In the genomic region with DNA sequence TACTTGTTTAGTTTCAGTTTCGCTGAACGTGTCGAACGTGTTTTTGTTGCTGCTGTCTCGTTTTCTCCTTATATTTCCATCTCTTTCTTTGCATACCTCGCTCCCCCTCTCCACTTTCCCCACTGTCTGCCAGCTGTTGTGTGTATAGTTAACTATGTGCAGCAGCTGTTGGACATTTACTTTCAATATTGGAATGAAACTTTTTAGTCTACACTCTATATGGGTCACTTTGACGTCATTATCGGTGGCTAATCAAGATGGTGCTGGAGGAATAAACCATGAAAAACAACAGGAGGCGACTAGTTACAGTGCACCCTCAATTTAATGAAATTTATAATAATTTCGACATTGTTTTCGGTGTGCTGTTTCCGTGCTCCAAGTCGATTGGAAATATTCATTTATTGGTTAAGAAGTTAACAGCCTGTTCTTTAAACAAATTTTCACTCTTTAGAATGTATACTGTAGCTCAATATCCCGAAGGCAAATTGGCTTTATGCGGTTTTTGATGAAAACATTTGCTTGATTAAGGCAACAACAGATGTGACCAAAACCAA, we compare ENCODE assay signal across 2 fruit fly cellular contexts.
TF ChIP-seq lines count a peak whose summit lies in the region.

No protein-coding gene starts in this region.

TF ChIP-seq in whole organism, embryonic, 481 proteins besides CTCF, POLR2A, EP300 and RAD21 (continued from another document and continues in another):
- peak; percentile 40 for TF ChIP-seq bab2 (GFP tag; optimal IDR thresholded peaks at IDR 0.05; lab: Kevin White, UChicago)
- TF ChIP-seq ap (GFP tag; IDR thresholded peaks at IDR 0.05; lab: Robert Waterston, UW) = no peak
- 0 out of 3 replicates have a peak, but pooled peaks have one; percentile 11 for TF ChIP-seq CG3726 (GFP tag; IDR thresholded peaks at IDR 0.05; lab: Robert Waterston, UW)
- peak; percentile 47; the same call in 1 of the 2 replicates for TF ChIP-seq CG32532 (GFP tag; IDR thresholded peaks at IDR 0.05; lab: Robert Waterston, UW)
- peak; percentile 80 for TF ChIP-seq vvl (GFP tag; IDR thresholded peaks at IDR 0.05; lab: Robert Waterston, UW)
- TF ChIP-seq HHEX (GFP tag; optimal IDR thresholded peaks at IDR 0.05; lab: Kevin White, UChicago) = peak; percentile 19
- peak; percentile 5 for TF ChIP-seq CG17802 (tag; optimal IDR thresholded peaks at IDR 0.05; lab: Kevin White, UChicago)
- TF ChIP-seq ase (GFP tag; IDR thresholded peaks at IDR 0.05; lab: Robert Waterston, UW) = no peak
- TF ChIP-seq CG15011 (GFP tag; optimal IDR thresholded peaks at IDR 0.05; lab: Kevin White, UChicago) = no peak
- peak; percentile 52 for TF ChIP-seq Rfx (GFP tag; IDR thresholded peaks at IDR 0.05; lab: Robert Waterston, UW)
- TF ChIP-seq Med (GFP tag; lab: Kevin White, UChicago) = peak; percentile 93
- TF ChIP-seq Hsf (GFP tag; optimal IDR thresholded peaks at IDR 0.05; lab: Kevin White, UChicago) = peak; percentile 32
- peak; percentile 2 for TF ChIP-seq cwo (GFP tag; optimal IDR thresholded peaks at IDR 0.05; lab: Kevin White, UChicago)
- TF ChIP-seq CG31441 (GFP tag; IDR thresholded peaks at IDR 0.05; lab: Robert Waterston, UW) = 0 out of 2 replicates have a peak, but pooled peaks have one; percentile 20
- peak; percentile 38 for TF ChIP-seq CG7839 (tag; optimal IDR thresholded peaks at IDR 0.05; lab: Kevin White, UChicago)
- peak; percentile 57 for TF ChIP-seq Asciz (GFP tag; optimal IDR thresholded peaks at IDR 0.05; lab: Kevin White, UChicago)
- TF ChIP-seq CG4820 (GFP tag; optimal IDR thresholded peaks at IDR 0.05; lab: Kevin White, UChicago) = peak; percentile 36
- peak; percentile 43; the same call in 1 of the 2 replicates for TF ChIP-seq CG6689 (GFP tag; IDR thresholded peaks at IDR 0.05; lab: Robert Waterston, UW)
- no peak for TF ChIP-seq Usf (GFP tag; optimal IDR thresholded peaks at IDR 0.05; lab: Kevin White, UChicago)
- TF ChIP-seq CG17359 (tag; optimal IDR thresholded peaks at IDR 0.05; lab: Kevin White, UChicago) = peak; percentile 68
- peak; percentile 72 for TF ChIP-seq nau (GFP tag; optimal IDR thresholded peaks at IDR 0.05; lab: Kevin White, UChicago)
- TF ChIP-seq lab (GFP tag; optimal IDR thresholded peaks at IDR 0.05; lab: Kevin White, UChicago) = peak; percentile 45
- peak; percentile 19 for TF ChIP-seq Sox102F (GFP tag; optimal IDR thresholded peaks at IDR 0.05; lab: Kevin White, UChicago)
- TF ChIP-seq sob (GFP tag; IDR thresholded peaks at IDR 0.05; lab: Robert Waterston, UW) = no peak
- peak; percentile 1 for TF ChIP-seq CG10147 (GFP tag; optimal IDR thresholded peaks at IDR 0.05; lab: Kevin White, UChicago)
- peak; percentile 30; the same call in 1 of the 2 replicates for TF ChIP-seq slbo (GFP tag; IDR thresholded peaks at IDR 0.05; lab: Robert Waterston, UW)
- TF ChIP-seq Meics (GFP tag; optimal IDR thresholded peaks at IDR 0.05; lab: Kevin White, UChicago) = peak; percentile 4
- TF ChIP-seq al (GFP tag; IDR thresholded peaks at IDR 0.05; lab: Robert Waterston, UW) = 0 out of 2 replicates have a peak, but pooled peaks have one; percentile 5
- TF ChIP-seq fd96Cb (tag; optimal IDR thresholded peaks at IDR 0.05; lab: Kevin White, UChicago) = peak; percentile 40
- peak; percentile 65 for TF ChIP-seq twi (tag; optimal IDR thresholded peaks at IDR 0.05; lab: Kevin White, UChicago)
- TF ChIP-seq wor (GFP tag; IDR thresholded peaks at IDR 0.05; lab: Robert Waterston, UW) = peak; percentile 36; the same call in 1 of the 2 replicates
- TF ChIP-seq CG1233 (GFP tag; optimal IDR thresholded peaks at IDR 0.05; lab: Kevin White, UChicago) = peak; percentile 18
- TF ChIP-seq Bteb2 (GFP tag; optimal IDR thresholded peaks at IDR 0.05; lab: Kevin White, UChicago) = no peak
- TF ChIP-seq oc (tag; optimal IDR thresholded peaks at IDR 0.05; lab: Kevin White, UChicago) = peak; percentile 5
- TF ChIP-seq tgo (GFP tag; IDR thresholded peaks at IDR 0.05; lab: Robert Waterston, UW) = peak; percentile 43; the same call in 2 of the 3 replicates
- no peak for TF ChIP-seq CG15514 (GFP tag; optimal IDR thresholded peaks at IDR 0.05; lab: Kevin White, UChicago)
- TF ChIP-seq Ada2b (GFP tag; IDR thresholded peaks at IDR 0.05; lab: Robert Waterston, UW) = 0 out of 2 replicates have a peak, but pooled peaks have one; percentile 31
- peak; percentile 39 for TF ChIP-seq ind (GFP tag; optimal IDR thresholded peaks at IDR 0.05; lab: Kevin White, UChicago)
- peak; percentile 52; the same call in 2 of the 3 replicates for TF ChIP-seq row (GFP tag; IDR thresholded peaks at IDR 0.05; lab: Robert Waterston, UW)
- TF ChIP-seq E2f2 (GFP tag; IDR thresholded peaks at IDR 0.05; lab: Robert Waterston, UW) = no peak
- TF ChIP-seq CG17912 (GFP tag; optimal IDR thresholded peaks at IDR 0.05; lab: Kevin White, UChicago) = peak; percentile 2
- peak; percentile 14 for TF ChIP-seq CG17829 (tag; optimal IDR thresholded peaks at IDR 0.05; lab: Kevin White, UChicago)
- TF ChIP-seq CG17328 (GFP tag; IDR thresholded peaks at IDR 0.05; lab: Robert Waterston, UW) = peak; percentile 30; the same call in 1 of the 2 replicates
- peak; percentile 6 for TF ChIP-seq CG30403 (GFP tag; optimal IDR thresholded peaks at IDR 0.05; lab: Kevin White, UChicago)
- TF ChIP-seq CG7786 (GFP tag; optimal IDR thresholded peaks at IDR 0.05; lab: Kevin White, UChicago) = no peak
- TF ChIP-seq Hr3 (GFP tag; optimal IDR thresholded peaks at IDR 0.05; lab: Kevin White, UChicago) = no peak
- peak; percentile 83 for TF ChIP-seq Blimp-1 (GFP tag; optimal IDR thresholded peaks at IDR 0.05; lab: Kevin White, UChicago)
- TF ChIP-seq gfzf (GFP tag; optimal IDR thresholded peaks at IDR 0.05; lab: Kevin White, UChicago) = no peak
- peak; percentile 53; the same call in 1 of the 2 replicates for TF ChIP-seq Rx (GFP tag; IDR thresholded peaks at IDR 0.05; lab: Robert Waterston, UW)
- no peak for TF ChIP-seq Bdp1 (GFP tag; optimal IDR thresholded peaks at IDR 0.05; lab: Kevin White, UChicago)
- no peak for TF ChIP-seq vnd (GFP tag; IDR thresholded peaks at IDR 0.05; lab: Robert Waterston, UW; ENCODE audit: partially characterized antibody)
- TF ChIP-seq CG33213 (GFP tag; optimal IDR thresholded peaks at IDR 0.05; lab: Kevin White, UChicago) = peak; percentile 32
- peak; percentile 41 for TF ChIP-seq CG12071 (GFP tag; optimal IDR thresholded peaks at IDR 0.05; lab: Kevin White, UChicago)
- peak; percentile 26 for TF ChIP-seq Camta (GFP tag; optimal IDR thresholded peaks at IDR 0.05; lab: Kevin White, UChicago)
- peak; percentile 10 for TF ChIP-seq CG4854 (GFP tag; optimal IDR thresholded peaks at IDR 0.05; lab: Kevin White, UChicago)
- TF ChIP-seq Trl (optimal IDR thresholded peaks at IDR 0.05; lab: Kevin White, UChicago) = no peak
- peak; percentile 23 for TF ChIP-seq Trl (GFP tag; optimal IDR thresholded peaks at IDR 0.05; lab: Kevin White, UChicago)
- TF ChIP-seq nmo (GFP tag; optimal IDR thresholded peaks at IDR 0.05; lab: Kevin White, UChicago) = peak; percentile 78
- TF ChIP-seq CG5245 (GFP tag; optimal IDR thresholded peaks at IDR 0.05; lab: Kevin White, UChicago) = peak; percentile 39
- TF ChIP-seq Xrp1 (GFP tag; IDR thresholded peaks at IDR 0.05; lab: Robert Waterston, UW) = peak; percentile 43; the same call in 1 of the 2 replicates

TF ChIP-seq in whole organism, prepupa, 60 proteins besides CTCF, POLR2A, EP300 and RAD21 (continued from another document):
- peak; percentile 29 for TF ChIP-seq CG8319 (GFP tag; optimal IDR thresholded peaks at IDR 0.05; lab: Kevin White, UChicago)
- 0 out of 3 replicates have a peak, but pooled peaks have one; percentile 37 for TF ChIP-seq CG6163 (GFP tag; IDR thresholded peaks at IDR 0.05; lab: Robert Waterston, UW)
- no peak for TF ChIP-seq Ets21C (GFP tag; optimal IDR thresholded peaks at IDR 0.05; lab: Kevin White, UChicago)
- peak; percentile 55; the same call in 2 of the 3 replicates for TF ChIP-seq eg (GFP tag; IDR thresholded peaks at IDR 0.05; lab: Robert Waterston, UW)
- TF ChIP-seq OdsH (GFP tag; optimal IDR thresholded peaks at IDR 0.05; lab: Kevin White, UChicago) = peak; percentile 12
- TF ChIP-seq CG7368 (GFP tag; optimal IDR thresholded peaks at IDR 0.05; lab: Kevin White, UChicago) = peak; percentile 18
- TF ChIP-seq CG1621 (tag; optimal IDR thresholded peaks at IDR 0.05; lab: Kevin White, UChicago) = no peak
- TF ChIP-seq svp (GFP tag; lab: Kevin White, UChicago) = peak; percentile 42
